Worm (Caenorhabditis elegans): ENCODE measurements around the gene T24A6.16.
A peak's percentile ranks its signal among the peaks of the same experiment; 100 is the strongest.

T24A6.16 gene

ce11 chrV:3579795-3580194 lies 17.1 kb upstream of the T24A6.16 start:
- TF ChIP-seq zfp-3 (GFP tag; conservative IDR thresholded peaks at IDR 0.05) (0 out of 2 replicates have a peak, but pooled peaks have one; percentile 9), dve-1 (tag; optimal IDR thresholded peaks at IDR 0.05; ENCODE audit: insufficient read depth) (peak; percentile 34), lsy-2 (tag; optimal IDR thresholded peaks at IDR 0.05) (peak in 1 of 2 experiments; percentile 66), hif-1 (tag; optimal IDR thresholded peaks at IDR 0.05) (peak in 1 of 2 experiments; percentile 78), hlh-11 (tag; optimal IDR thresholded peaks at IDR 0.05) (peak; percentile 74), lin-13 (GFP tag; optimal IDR thresholded peaks at IDR 0.05) (peak; percentile 82), ceh-28 (tag; optimal IDR thresholded peaks at IDR 0.05) (no peak), aha-1 (tag) (peak; percentile 85), mxl-3 (GFP tag; optimal IDR thresholded peaks at IDR 0.05) (peak; percentile 18), mep-1 (tag; optimal IDR thresholded peaks at IDR 0.05) (peak; percentile 61), lin-15B (tag; optimal IDR thresholded peaks at IDR 0.05) (no peak), mdl-1 (tag; optimal IDR thresholded peaks at IDR 0.05) (peak; percentile 20 to 55), arid-1 (GFP tag; conservative IDR thresholded peaks at IDR 0.05) (no peak), nhr-42 (GFP tag; IDR thresholded peaks at IDR 0.05) (no peak), nhr-11 (tag; optimal IDR thresholded peaks at IDR 0.05) (peak; percentile 80), dmd-6 (GFP tag; IDR thresholded peaks at IDR 0.05) (peak; percentile 36; the same call in 1 of the 2 replicates), rbr-2 (tag; optimal IDR thresholded peaks at IDR 0.05) (peak; percentile 15), nhr-48 (tag; optimal IDR thresholded peaks at IDR 0.05) (no peak), nhr-28 (tag; optimal IDR thresholded peaks at IDR 0.05) (peak; percentile 81), hlh-30 (tag; optimal IDR thresholded peaks at IDR 0.05; ENCODE audit: insufficient read depth) (peak; percentile 70), mes-2 (tag; optimal IDR thresholded peaks at IDR 0.05; ENCODE audit: poor library complexity, severe bottlenecking) (peak; percentile 39), lin-38 (GFP tag; IDR thresholded peaks at IDR 0.05) (peak; percentile 24; the same call in 1 of the 2 replicates), nhr-10 (tag; optimal IDR thresholded peaks at IDR 0.05) (peak; percentile 69), T26A8.4 (GFP tag; IDR thresholded peaks at IDR 0.05) (no peak), ceh-20 (GFP tag; IDR thresholded peaks at IDR 0.05) (0 out of 2 replicates have a peak, but pooled peaks have one; percentile 10), pqm-1 (tag; optimal IDR thresholded peaks at IDR 0.05) (peak; percentile 55), zfp-2 (tag; optimal IDR thresholded peaks at IDR 0.05) (no peak), daf-16 (GFP tag; optimal IDR thresholded peaks at IDR 0.05) (peak in 1 of 2 experiments; percentile 34), daf-16 (tag; optimal IDR thresholded peaks at IDR 0.05) (peak; percentile 72), nhr-102 (tag; optimal IDR thresholded peaks at IDR 0.05) (peak; percentile 21), tra-1 (GFP tag; IDR thresholded peaks at IDR 0.05) (peak; percentile 34; the same call in 1 of the 2 replicates), dpl-1 (GFP tag; optimal IDR thresholded peaks at IDR 0.05) (peak; percentile 66), hmg-1.1 (GFP tag; IDR thresholded peaks at IDR 0.05) (peak; percentile 23; the same call in 1 of the 2 replicates)

ce11 chrV:3579248-3579647 lies 16.5 kb upstream of the T24A6.16 start:
- TF ChIP-seq jun-1 (tag; optimal IDR thresholded peaks at IDR 0.05) (no peak), F10B5.3 (tag; optimal IDR thresholded peaks at IDR 0.05) (no peak), lir-3 (tag; optimal IDR thresholded peaks at IDR 0.05) (no peak), arid-1 (GFP tag; conservative IDR thresholded peaks at IDR 0.05) (no peak), hmg-1.1 (GFP tag; IDR thresholded peaks at IDR 0.05) (0 out of 2 replicates have a peak, but pooled peaks have one; percentile 16), F49E8.2 (tag; optimal IDR thresholded peaks at IDR 0.05; ENCODE audit: borderline replicate concordance) (no peak), nhr-10 (tag; optimal IDR thresholded peaks at IDR 0.05) (no peak), hif-1 (tag; optimal IDR thresholded peaks at IDR 0.05) (peak in 1 of 2 experiments; percentile 98), zag-1 (tag; optimal IDR thresholded peaks at IDR 0.05) (no peak), mxl-3 (GFP tag; optimal IDR thresholded peaks at IDR 0.05) (peak; percentile 46), mdl-1 (tag; optimal IDR thresholded peaks at IDR 0.05) (no peak), nhr-11 (tag; optimal IDR thresholded peaks at IDR 0.05) (no peak), mxl-2 (GFP tag; conservative IDR thresholded peaks at IDR 0.05) (no peak), ceh-82 (tag; optimal IDR thresholded peaks at IDR 0.05) (no peak), pha-4 (GFP tag; IDR thresholded peaks at IDR 0.05) (no peak), pha-4 (tag; optimal IDR thresholded peaks at IDR 0.05) (no peak), unc-62 (GFP tag; optimal IDR thresholded peaks at IDR 0.05 in 1 of 2) (peak in 1 of 2 experiments; percentile 92), unc-62 (tag; optimal IDR thresholded peaks at IDR 0.05) (no peak), dpl-1 (GFP tag; optimal IDR thresholded peaks at IDR 0.05) (no peak), daf-8 (GFP tag; IDR thresholded peaks at IDR 0.05) (no peak), nhr-48 (tag; optimal IDR thresholded peaks at IDR 0.05) (no peak), aha-1 (tag) (peak; percentile 98)

Data from whole organism, L4 larva.